Fruit fly (Drosophila melanogaster) whole organism, embryonic: ENCODE measurements around the gene cnc.

Source experiments
- B-H2 ChIP-seq: fragments of 200-800 bp; sonication (Bioruptor generic); optimal IDR thresholded peaks from 2 replicates; lab custom pipeline; 2018; ENCODE audit warnings: missing biosample characterization, mild to moderate bottlenecking, missing genetic modification characterization
- BtbVII ChIP-seq: fragments of 200-800 bp; sonication (Bioruptor generic); optimal IDR thresholded peaks from 3 replicates; lab custom pipeline; 2017; ENCODE audit warnings: missing biosample characterization, mild to moderate bottlenecking, missing genetic modification characterization
- CG13424 ChIP-seq: fragments of 200-800 bp; sonication (Bioruptor generic); optimal IDR thresholded peaks from 2 replicates; lab custom pipeline; 2019; ENCODE audit warnings: missing biosample characterization, mild to moderate bottlenecking, missing genetic modification characterization, moderate library complexity
- CG15601 ChIP-seq: fragments of 200-800 bp; sonication (Bioruptor generic); optimal IDR thresholded peaks from 3 replicates; lab custom pipeline; 2019; ENCODE audit warnings: missing biosample characterization, mild to moderate bottlenecking, missing genetic modification characterization, moderate library complexity
- CG1603 ChIP-seq: fragments of 200-800 bp; sonication (Bioruptor generic); optimal IDR thresholded peaks from 2 replicates; lab custom pipeline; 2019; ENCODE audit warnings: missing biosample characterization, mild to moderate bottlenecking, missing genetic modification characterization, moderate library complexity
- CG18476 ChIP-seq: fragments of 200-800 bp; sonication (Bioruptor generic); optimal IDR thresholded peaks from 2 replicates; lab custom pipeline; 2016; ENCODE audit warnings: missing biosample characterization, mild to moderate bottlenecking, missing genetic modification characterization
- CG18599 ChIP-seq: fragments of 200-800 bp; sonication (Bioruptor generic); optimal IDR thresholded peaks from 3 replicates; lab custom pipeline; 2017; ENCODE audit warnings: missing biosample characterization, missing genetic modification characterization, mild to moderate bottlenecking, moderate library complexity, missing genetic modification reagents
- CG2678 ChIP-seq: fragments of 200-800 bp; sonication (Bioruptor generic); optimal IDR thresholded peaks from 3 replicates; lab custom pipeline; 2019; ENCODE audit warnings: missing biosample characterization, mild to moderate bottlenecking, missing genetic modification characterization, moderate library complexity
- CG31224 ChIP-seq: fragments of 200-800 bp; sonication (Bioruptor generic); IDR thresholded peaks from 2 replicates; pipeline ENCODE4 v1.3.6; 2022; ENCODE audit warnings: missing biosample characterization, missing genetic modification characterization
- CG34376 ChIP-seq: fragments of 200-800 bp; sonication (Bioruptor generic); optimal IDR thresholded peaks from 2 replicates; lab custom pipeline; 2018; ENCODE audit warnings: missing biosample characterization, mild to moderate bottlenecking, missing genetic modification characterization
- CG3995 ChIP-seq: fragments of 200-800 bp; sonication (Bioruptor generic); optimal IDR thresholded peaks from 3 replicates; lab custom pipeline; 2016; ENCODE audit warnings: missing biosample characterization, missing genetic modification characterization
- CG4424 ChIP-seq: fragments of 200-800 bp; sonication (Bioruptor generic); optimal IDR thresholded peaks from 3 replicates; lab custom pipeline; 2016; ENCODE audit warnings: missing biosample characterization, missing genetic modification characterization
- CG4707 ChIP-seq: fragments of 200-800 bp; sonication (Bioruptor generic); optimal IDR thresholded peaks from 2 replicates; lab custom pipeline; 2018; ENCODE audit warnings: missing biosample characterization, mild to moderate bottlenecking, missing genetic modification characterization, moderate library complexity
- CG7987 ChIP-seq: fragments of 200-800 bp; sonication (Bioruptor generic); optimal IDR thresholded peaks from 2 replicates; lab custom pipeline; 2018; ENCODE audit warnings: missing biosample characterization, mild to moderate bottlenecking, missing genetic modification characterization, moderate library complexity
- Dad ChIP-seq: fragments of 200-800 bp; sonication (Bioruptor generic); optimal IDR thresholded peaks from 3 replicates; lab custom pipeline; 2016; ENCODE audit warnings: missing biosample characterization, missing genetic modification characterization
- Elba2 ChIP-seq: fragments of 200-800 bp; sonication (Bioruptor generic); optimal IDR thresholded peaks from 3 replicates; lab custom pipeline; 2016; ENCODE audit warnings: missing biosample characterization, missing genetic modification characterization
- GATAe ChIP-seq: fragments of 200-800 bp; sonication (Bioruptor generic); conservative IDR thresholded peaks from 2 replicates; pipeline ENCODE4 v1.3.6; 2022; ENCODE audit warnings: missing biosample characterization, missing genetic modification characterization
- HHEX ChIP-seq: fragments of 200-800 bp; sonication (Bioruptor generic); optimal IDR thresholded peaks from 3 replicates; lab custom pipeline; 2017; ENCODE audit warnings: missing biosample characterization, mild to moderate bottlenecking, missing genetic modification characterization, missing genetic modification reagents
- Hand ChIP-seq: fragments of 200-800 bp; sonication (Bioruptor generic); optimal IDR thresholded peaks from 2 replicates; lab custom pipeline; 2017; ENCODE audit warnings: mild to moderate bottlenecking, missing biosample characterization, missing genetic modification reagents, missing genetic modification characterization
- Lim3 ChIP-seq: fragments of 200-800 bp; sonication (Bioruptor generic); IDR thresholded peaks from 2 replicates; pipeline ENCODE4 v1.3.6; 2022; ENCODE audit warnings: missing biosample characterization, missing genetic modification characterization
- Sin3A ChIP-seq: fragments of >200 bp; optimal IDR thresholded peaks from 2 replicates; lab custom pipeline; 2018
- Sry-δ ChIP-seq: fragments of 200-800 bp; sonication (Bioruptor generic); optimal IDR thresholded peaks from 2 replicates; lab custom pipeline; 2016; ENCODE audit warnings: missing biosample characterization, missing genetic modification characterization
- bcd ChIP-seq: fragments of 200-800 bp; sonication (Bioruptor generic); optimal IDR thresholded peaks from 2 replicates; lab custom pipeline; 2017; ENCODE audit warnings: missing biosample characterization, mild to moderate bottlenecking, missing genetic modification characterization
- dimm ChIP-seq: fragments of 200-800 bp; sonication (Bioruptor generic); IDR thresholded peaks from 2 replicates; pipeline ENCODE4 v1.3.6; 2022; ENCODE audit warnings: missing biosample characterization, missing genetic modification characterization
- dysf ChIP-seq: fragments of 200-800 bp; sonication (Bioruptor generic); IDR thresholded peaks from 3 replicates; pipeline ENCODE4 v1.3.6; 2022; ENCODE audit warnings: missing biosample characterization, missing genetic modification characterization
- exex ChIP-seq: fragments of 200-800 bp; sonication (Bioruptor generic); optimal IDR thresholded peaks from 4 replicates; lab custom pipeline; 2018; ENCODE audit warnings: missing biosample characterization, mild to moderate bottlenecking, missing genetic modification characterization, moderate library complexity
- gcm ChIP-seq: fragments of 200-800 bp; sonication (Bioruptor generic); optimal IDR thresholded peaks from 2 replicates; lab custom pipeline; 2019; ENCODE audit warnings: missing biosample characterization, mild to moderate bottlenecking, missing genetic modification characterization, moderate library complexity
- gt ChIP-seq: fragments of 200-800 bp; sonication (Bioruptor generic); IDR thresholded peaks from 2 replicates; pipeline ENCODE4 v1.3.6; 2022; ENCODE audit warnings: missing biosample characterization, missing genetic modification characterization
- hkb ChIP-seq, 2 experiments: fragments of 200-800 bp in 1 of 2; fragments of >200 bp in 1 of 2; sonication (Bioruptor generic) in 1 of 2; IDR thresholded peaks in 1 of 2; optimal IDR thresholded peaks in 1 of 2; 2 replicates each; pipeline versions ENCODE4 v1.3.6 to Lab custom; 2017 to 2022; ENCODE audit warnings: missing biosample characterization in 1 of 2, missing genetic modification characterization in 1 of 2
- mirr ChIP-seq: fragments of 200-800 bp; sonication (Bioruptor generic); optimal IDR thresholded peaks from 3 replicates; lab custom pipeline; 2018; ENCODE audit warnings: missing biosample characterization, mild to moderate bottlenecking, missing genetic modification characterization
- oc ChIP-seq: fragments of 200-800 bp; sonication (Bioruptor generic); optimal IDR thresholded peaks from 2 replicates; lab custom pipeline; 2018; ENCODE audit warnings: missing biosample characterization, mild to moderate bottlenecking, missing genetic modification characterization, moderate library complexity
- org-1 ChIP-seq: fragments of 200-800 bp; sonication (Bioruptor generic); optimal IDR thresholded peaks from 2 replicates; lab custom pipeline; 2017; ENCODE audit warnings: missing biosample characterization, missing genetic modification characterization
- psq ChIP-seq: fragments of 200-800 bp; sonication (Bioruptor generic); optimal IDR thresholded peaks from 2 replicates; lab custom pipeline; 2017; ENCODE audit warnings: missing biosample characterization, missing genetic modification characterization
- repo ChIP-seq: fragments of 200-800 bp; sonication (Bioruptor generic); optimal IDR thresholded peaks from 2 replicates; lab custom pipeline; 2016; ENCODE audit warnings: missing biosample characterization, missing genetic modification characterization
- scrt ChIP-seq: fragments of 200-800 bp; sonication (Bioruptor generic); optimal IDR thresholded peaks from 2 replicates; lab custom pipeline; 2018; ENCODE audit warnings: missing biosample characterization, mild to moderate bottlenecking, missing genetic modification characterization, moderate library complexity
- stc ChIP-seq: fragments of 200-800 bp; sonication (Bioruptor generic); IDR thresholded peaks from 2 replicates; pipeline ENCODE4 v1.3.6; 2022; ENCODE audit warnings: missing biosample characterization, missing genetic modification characterization
- sug ChIP-seq: fragments of 200-800 bp; optimal IDR thresholded peaks from 2 replicates; lab custom pipeline; 2019; ENCODE audit warnings: missing biosample characterization, mild to moderate bottlenecking, missing genetic modification characterization, moderate library complexity
- tna ChIP-seq: fragments of 200-800 bp; sonication (Bioruptor generic); IDR thresholded peaks from 2 replicates; pipeline ENCODE4 v1.3.6; 2022; ENCODE audit warnings: missing biosample characterization, missing genetic modification characterization; ENCODE audit not compliant: partially characterized antibody
- toy ChIP-seq: fragments of 200-800 bp; sonication (Bioruptor generic); IDR thresholded peaks from 2 replicates; pipeline ENCODE4 v1.3.6; 2022; ENCODE audit warnings: missing biosample characterization, missing genetic modification characterization
- trem ChIP-seq: fragments of 200-800 bp; optimal IDR thresholded peaks from 3 replicates; lab custom pipeline; 2019; ENCODE audit warnings: missing biosample characterization, mild to moderate bottlenecking, missing genetic modification characterization, moderate library complexity
- vvl ChIP-seq: fragments of 200-800 bp; sonication (Bioruptor generic); IDR thresholded peaks from 2 replicates; pipeline ENCODE4 v1.3.6; 2022; ENCODE audit warnings: missing biosample characterization, missing genetic modification characterization
- wek ChIP-seq: fragments of 200-800 bp; sonication (Bioruptor generic); optimal IDR thresholded peaks from 3 replicates; lab custom pipeline; 2018; ENCODE audit warnings: missing biosample characterization, mild to moderate bottlenecking, missing genetic modification characterization, moderate library complexity

Gene cnc

DNA sequence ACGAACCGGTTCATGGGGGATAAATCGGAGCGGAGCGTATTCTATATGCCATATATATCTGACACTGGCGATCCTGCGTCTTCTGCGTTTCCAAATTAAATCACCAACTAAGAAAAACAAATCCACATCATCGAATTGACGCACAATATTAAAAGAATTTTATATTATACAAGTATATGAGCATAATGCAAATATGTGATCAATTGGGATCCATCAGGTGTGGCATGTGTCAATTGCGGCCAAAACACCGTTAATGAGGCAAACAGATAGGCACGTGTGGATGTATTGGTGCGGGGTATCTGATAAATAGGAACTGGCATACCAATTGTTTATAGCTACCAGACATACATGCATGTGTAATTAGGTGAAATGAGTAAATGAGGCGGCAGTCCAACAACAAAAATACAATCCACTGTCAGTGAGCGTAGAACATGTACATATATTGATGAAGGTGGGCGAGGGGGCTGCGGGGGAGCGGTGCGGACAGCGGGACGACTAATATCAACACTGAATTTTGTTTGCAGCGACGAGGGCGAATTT, 48.4 kb downstream of the cnc start (continued):
- TF ChIP-seq BtbVII (GFP tag; lab: Kevin White, UChicago), result peak; percentile 68
- 0 out of 2 replicates have a peak, but pooled peaks have one; percentile 6 for TF ChIP-seq toy (GFP tag; lab: Robert Waterston, UW)
- TF ChIP-seq vvl (GFP tag; lab: Robert Waterston, UW), result 0 out of 2 replicates have a peak, but pooled peaks have one; percentile 9
- no peak for TF ChIP-seq trem (tag; lab: Kevin White, UChicago)
- TF ChIP-seq wek (GFP tag; lab: Kevin White, UChicago), result peak; percentile 12
- no peak for TF ChIP-seq CG31224 (GFP tag; lab: Robert Waterston, UW)
- peak; percentile 17 for TF ChIP-seq CG7987 (GFP tag; lab: Kevin White, UChicago)
- TF ChIP-seq CG1603 (tag; lab: Kevin White, UChicago), result no peak
- TF ChIP-seq Hand, result no peak
- no peak for TF ChIP-seq bcd (GFP tag; lab: Kevin White, UChicago)
- no peak for TF ChIP-seq Dad (GFP tag; lab: Kevin White, UChicago)
- no peak for TF ChIP-seq Sry-δ (GFP tag; lab: Kevin White, UChicago)
- peak; percentile 49 for TF ChIP-seq CG18599 (GFP tag; lab: Kevin White, UChicago)
- no peak for TF ChIP-seq hkb (optimal IDR thresholded peaks at IDR 0.05; lab: Kevin White, UChicago)
- peak; percentile 22; the same call in 1 of the 2 replicates for TF ChIP-seq hkb (GFP tag; IDR thresholded peaks at IDR 0.05; lab: Robert Waterston, UW)
- no peak for TF ChIP-seq psq (GFP tag; lab: Kevin White, UChicago)
- no peak for TF ChIP-seq dimm
- peak; percentile 24; the same call in 1 of the 3 replicates for TF ChIP-seq dysf (GFP tag; lab: Robert Waterston, UW)
- TF ChIP-seq oc (tag; lab: Kevin White, UChicago), result no peak
- peak; percentile 37 for TF ChIP-seq CG2678
- TF ChIP-seq CG18476 (GFP tag; lab: Kevin White, UChicago), result no peak
- no peak for TF ChIP-seq CG4707 (GFP tag; lab: Kevin White, UChicago)
- no peak for TF ChIP-seq CG34376 (GFP tag; lab: Kevin White, UChicago)
- no peak for TF ChIP-seq CG4424
- peak; percentile 48 for TF ChIP-seq HHEX (GFP tag; lab: Kevin White, UChicago)
- no peak for TF ChIP-seq scrt
- no peak for TF ChIP-seq CG15601 (tag; lab: Kevin White, UChicago)
- TF ChIP-seq gcm (GFP tag; lab: Kevin White, UChicago), result no peak
- no peak for TF ChIP-seq Elba2 (GFP tag; lab: Kevin White, UChicago)
- TF ChIP-seq stc (GFP tag; lab: Robert Waterston, UW), result no peak
- no peak for TF ChIP-seq org-1 (GFP tag; lab: Kevin White, UChicago)

DNA sequence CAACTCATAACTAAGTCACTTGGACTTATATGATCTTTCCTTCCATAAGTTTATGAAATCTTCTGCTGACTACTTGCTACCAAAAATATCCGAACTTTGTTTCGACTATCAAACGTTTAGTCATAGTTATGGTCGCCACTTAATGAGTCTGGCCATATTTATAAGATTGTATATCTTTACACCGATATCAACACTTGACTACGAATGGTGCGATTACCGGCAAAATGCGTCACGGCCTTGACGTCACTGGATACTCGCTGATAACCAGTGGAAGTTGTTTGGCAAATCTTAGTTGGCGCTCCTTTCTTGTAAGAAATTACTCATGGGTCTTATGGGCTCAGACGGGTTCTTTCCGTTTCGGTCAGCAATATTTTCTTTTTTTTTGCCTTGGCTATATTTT, 49.1 kb downstream of the cnc start:
- peak; percentile 18 for TF ChIP-seq BtbVII (GFP tag; lab: Kevin White, UChicago)
- no peak for TF ChIP-seq Elba2 (GFP tag; lab: Kevin White, UChicago)
- no peak for TF ChIP-seq repo (GFP tag; lab: Kevin White, UChicago)
- TF ChIP-seq tna (GFP tag; lab: Robert Waterston, UW), result no peak
- peak; percentile 80 for TF ChIP-seq mirr
- TF ChIP-seq sug, result peak; percentile 2
- TF ChIP-seq CG3995, result no peak
- TF ChIP-seq B-H2 (GFP tag; lab: Kevin White, UChicago), result peak; percentile 18
- TF ChIP-seq Lim3 (GFP tag; lab: Robert Waterston, UW), result no peak
- TF ChIP-seq gt (GFP tag; lab: Robert Waterston, UW), result no peak
- TF ChIP-seq CG13424, result no peak
- peak; percentile 88 for TF ChIP-seq exex (tag; lab: Kevin White, UChicago)
- no peak for TF ChIP-seq Sin3A (lab: Kevin White, UChicago)
- peak; percentile 82 for TF ChIP-seq CG34376 (GFP tag; lab: Kevin White, UChicago)
- peak; percentile 61 for TF ChIP-seq GATAe
